Fruit fly (Drosophila melanogaster): ENCODE results near the gene Yod1.

Yod1 gene

DNA sequence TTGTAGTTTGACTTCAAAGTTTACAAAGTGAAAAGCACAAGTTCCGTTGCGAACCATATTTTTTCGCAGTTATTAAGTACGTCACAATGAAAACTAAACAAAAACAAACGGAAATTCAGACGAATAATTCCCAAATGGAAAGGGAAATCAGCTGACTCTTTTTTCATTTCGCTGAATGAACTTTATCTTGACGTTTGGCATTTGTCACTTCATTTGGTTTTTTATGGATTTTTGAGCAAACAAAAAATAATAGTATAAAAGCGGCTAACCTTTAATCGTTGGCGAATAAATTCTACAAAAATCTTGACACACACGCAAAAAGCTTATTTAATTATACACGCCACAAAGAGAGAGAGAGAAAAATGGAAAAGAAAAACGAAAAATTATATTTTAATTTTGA, 50.0 kb downstream of the Yod1 start:
- TF ChIP-seq Sin3A (optimal IDR thresholded peaks at IDR 0.05) = no peak
- no peak for TF ChIP-seq psq (optimal IDR thresholded peaks at IDR 0.05)
- no peak for TF ChIP-seq insv (optimal IDR thresholded peaks at IDR 0.05)
- no peak for TF ChIP-seq Myc (optimal IDR thresholded peaks at IDR 0.05)
- no peak for TF ChIP-seq ttk (optimal IDR thresholded peaks at IDR 0.05)
- TF ChIP-seq h (optimal IDR thresholded peaks at IDR 0.05) = no peak

DNA sequence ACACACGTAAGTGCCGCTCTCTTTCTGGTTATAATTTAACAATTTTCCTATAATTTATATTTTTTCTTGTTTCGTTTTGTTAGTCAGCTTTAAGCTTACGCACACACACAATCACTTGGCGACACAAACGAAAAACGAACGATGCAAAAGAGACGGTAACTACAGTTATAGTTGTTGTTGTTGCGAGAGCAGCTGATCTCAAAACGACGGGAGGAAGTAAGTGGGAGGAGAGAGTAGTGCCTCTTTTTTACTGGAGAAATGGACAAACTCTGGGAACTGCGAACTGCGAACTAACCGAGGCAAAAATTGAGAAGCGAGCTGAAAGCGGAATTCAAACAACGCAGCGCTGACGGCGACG, 50.8 kb downstream of the Yod1 start:
- no peak for TF ChIP-seq Myc (optimal IDR thresholded peaks at IDR 0.05)
- TF ChIP-seq psq (optimal IDR thresholded peaks at IDR 0.05) = peak; percentile 87
- no peak for TF ChIP-seq ttk (optimal IDR thresholded peaks at IDR 0.05)

DNA sequence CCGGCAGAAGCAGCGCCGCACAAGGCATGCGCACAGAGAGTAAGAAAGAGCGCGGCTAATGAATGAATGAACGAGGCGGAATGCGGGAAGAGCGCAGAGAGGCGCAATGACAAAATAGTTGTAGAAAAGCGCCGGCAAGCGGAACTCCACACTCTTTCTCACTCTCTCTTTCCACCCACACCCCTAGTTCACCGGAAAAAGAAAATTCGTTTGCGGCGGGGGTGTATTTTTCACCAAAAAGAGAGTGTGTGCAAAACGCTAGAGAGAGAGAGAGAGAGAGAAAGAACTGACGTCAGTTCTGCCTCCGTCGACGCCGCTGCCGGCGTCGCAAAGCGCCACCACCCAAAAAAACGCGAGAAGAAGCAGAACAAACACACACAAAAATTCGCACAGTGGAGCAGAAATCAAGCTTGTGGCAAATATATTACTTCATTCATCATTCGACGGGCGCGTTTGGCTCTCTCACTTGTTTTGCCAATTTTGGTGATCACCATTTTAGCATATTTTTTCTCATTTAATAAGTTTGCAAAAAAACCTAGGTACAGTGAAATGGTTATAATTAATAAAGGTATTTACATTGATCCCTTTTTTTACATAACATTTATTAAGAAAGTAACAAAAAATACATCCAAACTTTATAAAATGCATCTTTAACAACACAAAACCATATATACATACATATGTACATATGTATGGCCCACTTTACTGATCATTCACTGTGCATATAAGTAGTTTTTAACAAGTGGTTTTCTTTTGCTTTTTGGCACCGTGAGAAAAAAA, 51.4 kb downstream of the Yod1 start:
- no peak for TF ChIP-seq Sin3A (optimal IDR thresholded peaks at IDR 0.05)
- no peak for TF ChIP-seq psq (optimal IDR thresholded peaks at IDR 0.05)

Data from Kc167 (cell line).